Worm (Caenorhabditis elegans) whole organism, late embryonic: ENCODE data around the gene mev-1.
A peak's percentile ranks its signal among the peaks of the same experiment; 100 is the strongest.

ENCODE experiments used
- C08G9.2 ChIP-seq: sonication (generic microtip); optimal IDR thresholded peaks from 2 replicates; lab custom pipeline; 2016; ENCODE audit warnings: mild to moderate bottlenecking, missing genetic modification characterization, moderate library complexity, missing compliant biosample characterization
- C38D4.7 ChIP-seq: fragments of 200-800 bp; sonication (Bioruptor generic); optimal IDR thresholded peaks from 2 replicates; lab custom pipeline; 2018; ENCODE audit warnings: mild to moderate bottlenecking, missing genetic modification characterization, moderate library complexity, missing compliant biosample characterization
- F13H6.1 ChIP-seq: sonication (generic microtip); optimal IDR thresholded peaks from 2 replicates; lab custom pipeline; 2016; ENCODE audit warnings: missing genetic modification characterization, missing compliant biosample characterization
- K09A11.1 ChIP-seq: sonication (generic microtip); optimal IDR thresholded peaks from 2 replicates; lab custom pipeline; 2017; ENCODE audit warnings: antibody characterized with exemption, mild to moderate bottlenecking, missing genetic modification characterization, missing compliant biosample characterization; ENCODE audit not compliant: insufficient read depth
- Y22D7AL.16 ChIP-seq: sonication (generic microtip); optimal IDR thresholded peaks from 2 replicates; lab custom pipeline; 2016; ENCODE audit warnings: missing genetic modification characterization, missing compliant biosample characterization
- ahr-1 ChIP-seq: sonication (generic microtip); optimal IDR thresholded peaks from 2 replicates; lab custom pipeline; 2016; ENCODE audit warnings: missing genetic modification characterization, missing compliant biosample characterization
- ama-1 ChIP-seq: fragments of 150-350 bp; optimal IDR thresholded peaks from 2 replicates; lab custom pipeline; 2014
- ceh-14 ChIP-seq: sonication (generic microtip); optimal IDR thresholded peaks from 2 replicates; lab custom pipeline; 2016; ENCODE audit warnings: missing genotype, missing genetic modification characterization, missing compliant biosample characterization
- ceh-18 ChIP-seq: sonication (generic microtip); optimal IDR thresholded peaks from 2 replicates; lab custom pipeline; 2016; ENCODE audit warnings: missing genetic modification characterization, missing compliant biosample characterization
- ceh-19 ChIP-seq: fragments of 200-800 bp; sonication (Bioruptor generic); optimal IDR thresholded peaks from 2 replicates; lab custom pipeline; 2018; ENCODE audit warnings: mild to moderate bottlenecking, missing genetic modification characterization, missing compliant biosample characterization
- ceh-2 ChIP-seq: sonication (generic microtip); optimal IDR thresholded peaks from 2 replicates; lab custom pipeline; 2016; ENCODE audit warnings: missing genotype, missing genetic modification characterization, missing compliant biosample characterization
- ceh-22 ChIP-seq: sonication (generic microtip); optimal IDR thresholded peaks from 2 replicates; lab custom pipeline; 2017; ENCODE audit warnings: missing biosample characterization, missing genetic modification characterization
- ceh-30 ChIP-seq: fragments of 150-350 bp; optimal IDR thresholded peaks from 2 replicates; lab custom pipeline; 2014; ENCODE audit warnings: missing biosample characterization, missing genetic modification characterization
- ceh-31 ChIP-seq: sonication (generic microtip); optimal IDR thresholded peaks from 2 replicates; lab custom pipeline; 2016; ENCODE audit warnings: missing genetic modification characterization, missing compliant biosample characterization
- ceh-34 ChIP-seq: sonication (generic microtip); optimal IDR thresholded peaks from 2 replicates; lab custom pipeline; 2016; ENCODE audit warnings: mild to moderate bottlenecking, missing genetic modification characterization, missing compliant biosample characterization
- ceh-45 ChIP-seq: fragments of 200-800 bp; sonication (Bioruptor generic); IDR thresholded peaks from 2 replicates; pipeline ENCODE4 v1.3.6; 2022; ENCODE audit warnings: missing genetic modification reagents, missing genetic modification characterization, missing compliant biosample characterization
- ceh-48 ChIP-seq: sonication (generic microtip); optimal IDR thresholded peaks from 2 replicates; lab custom pipeline; 2016; ENCODE audit warnings: missing genetic modification characterization, inconsistent platforms, missing compliant biosample characterization
- che-1 ChIP-seq: sonication (generic microtip); optimal IDR thresholded peaks from 2 replicates; lab custom pipeline; 2016; ENCODE audit warnings: mild to moderate bottlenecking, missing genetic modification characterization, missing compliant biosample characterization
- dve-1 ChIP-seq: sonication (generic microtip); optimal IDR thresholded peaks from 2 replicates; lab custom pipeline; 2017; ENCODE audit warnings: antibody characterized with exemption, mild to moderate bottlenecking, missing genetic modification characterization, missing compliant biosample characterization
- elt-2 ChIP-seq: sonication (generic microtip); optimal IDR thresholded peaks from 2 replicates; lab custom pipeline; 2016; ENCODE audit warnings: missing genetic modification reagents, missing genetic modification characterization, missing compliant biosample characterization
- ets-4 ChIP-seq: sonication (generic microtip); optimal IDR thresholded peaks from 2 replicates; lab custom pipeline; 2016; ENCODE audit warnings: missing genetic modification characterization, missing compliant biosample characterization
- fkh-10 ChIP-seq: fragments of 150-350 bp; optimal IDR thresholded peaks from 2 replicates; lab custom pipeline; 2014; ENCODE audit warnings: missing biosample characterization, missing genetic modification reagents, missing genetic modification characterization
- gmeb-2 ChIP-seq: sonication (generic microtip); optimal IDR thresholded peaks from 2 replicates; lab custom pipeline; 2016; ENCODE audit warnings: missing genetic modification characterization, inconsistent platforms, missing compliant biosample characterization
- hlh-15 ChIP-seq: sonication (generic microtip); optimal IDR thresholded peaks from 2 replicates; lab custom pipeline; 2016; ENCODE audit warnings: missing genetic modification characterization, missing compliant biosample characterization
- hlh-30 ChIP-seq: sonication (generic microtip); optimal IDR thresholded peaks from 2 replicates; lab custom pipeline; 2017; ENCODE audit warnings: antibody characterized with exemption, missing genetic modification characterization, missing compliant biosample characterization; ENCODE audit not compliant: insufficient read depth
- nfya-1 ChIP-seq: sonication (generic microtip); optimal IDR thresholded peaks from 2 replicates; lab custom pipeline; 2017; ENCODE audit warnings: missing genetic modification characterization, mild to moderate bottlenecking, missing compliant biosample characterization, antibody characterized with exemption, moderate library complexity
- nhr-11 ChIP-seq: fragments of 150-350 bp; optimal IDR thresholded peaks from 2 replicates; lab custom pipeline; 2014; ENCODE audit warnings: missing biosample characterization, missing genetic modification characterization
- nhr-232 ChIP-seq: sonication (generic microtip); optimal IDR thresholded peaks from 2 replicates; lab custom pipeline; 2016; ENCODE audit warnings: missing genetic modification characterization, missing compliant biosample characterization
- npax-4 ChIP-seq: sonication (generic microtip); optimal IDR thresholded peaks from 2 replicates; lab custom pipeline; 2016; ENCODE audit warnings: missing genetic modification characterization, missing compliant biosample characterization
- odd-2 ChIP-seq: sonication (generic microtip); optimal IDR thresholded peaks from 2 replicates; lab custom pipeline; 2017; ENCODE audit warnings: antibody characterized with exemption, mild to moderate bottlenecking, missing genetic modification characterization, missing compliant biosample characterization
- pha-4 ChIP-seq: fragments of 150-350 bp; optimal IDR thresholded peaks from 2 replicates; lab custom pipeline; 2018; ENCODE audit warnings: missing biosample characterization, missing genetic modification reagents, missing genetic modification characterization
- pqm-1 ChIP-seq: sonication (generic microtip); optimal IDR thresholded peaks from 2 replicates; lab custom pipeline; 2016; ENCODE audit warnings: missing genetic modification characterization, missing compliant biosample characterization
- ref-2 ChIP-seq: sonication (generic microtip); optimal IDR thresholded peaks from 2 replicates; lab custom pipeline; 2016; ENCODE audit warnings: missing genetic modification characterization, missing compliant biosample characterization
- rnt-1 ChIP-seq: sonication (generic microtip); optimal IDR thresholded peaks from 2 replicates; lab custom pipeline; 2016; ENCODE audit warnings: missing genetic modification characterization, missing compliant biosample characterization
- sox-2 ChIP-seq: fragments of 200-800 bp; sonication (Bioruptor generic); IDR thresholded peaks from 2 replicates; pipeline ENCODE4 v1.3.6; 2022; ENCODE audit warnings: missing genetic modification reagents, missing genetic modification characterization, missing compliant biosample characterization
- tbx-2 ChIP-seq: sonication (generic microtip); optimal IDR thresholded peaks from 2 replicates; lab custom pipeline; 2016; ENCODE audit warnings: missing genetic modification characterization, missing compliant biosample characterization
- ttx-3 ChIP-seq: sonication (generic microtip); optimal IDR thresholded peaks from 2 replicates; lab custom pipeline; 2016; ENCODE audit warnings: missing genetic modification reagents, missing genetic modification characterization, missing compliant biosample characterization
- unc-3 ChIP-seq, 2 experiments: fragments of 200-800 bp in 1 of 2; sonication (Bioruptor generic) in 1 of 2; sonication (generic microtip) in 1 of 2; conservative IDR thresholded peaks in 1 of 2; optimal IDR thresholded peaks in 1 of 2; 2 replicates each; pipeline versions ENCODE4 v1.3.6 to Lab custom; 2016 to 2022; ENCODE audit warnings: missing compliant biosample characterization in 2 of 2, missing genetic modification characterization in 2 of 2, missing genetic modification reagents in 1 of 2
- unc-42 ChIP-seq: sonication (generic microtip); optimal IDR thresholded peaks from 2 replicates; lab custom pipeline; 2016; ENCODE audit warnings: missing genotype, missing genetic modification characterization, missing compliant biosample characterization
- unc-86 ChIP-seq: sonication (generic microtip); optimal IDR thresholded peaks from 2 replicates; lab custom pipeline; 2016; ENCODE audit warnings: missing genetic modification characterization, missing compliant biosample characterization
- ztf-16 ChIP-seq: sonication (generic microtip); optimal IDR thresholded peaks from 2 replicates; lab custom pipeline; 2017; ENCODE audit warnings: missing genetic modification characterization, missing compliant biosample characterization

mev-1 gene

DNA sequence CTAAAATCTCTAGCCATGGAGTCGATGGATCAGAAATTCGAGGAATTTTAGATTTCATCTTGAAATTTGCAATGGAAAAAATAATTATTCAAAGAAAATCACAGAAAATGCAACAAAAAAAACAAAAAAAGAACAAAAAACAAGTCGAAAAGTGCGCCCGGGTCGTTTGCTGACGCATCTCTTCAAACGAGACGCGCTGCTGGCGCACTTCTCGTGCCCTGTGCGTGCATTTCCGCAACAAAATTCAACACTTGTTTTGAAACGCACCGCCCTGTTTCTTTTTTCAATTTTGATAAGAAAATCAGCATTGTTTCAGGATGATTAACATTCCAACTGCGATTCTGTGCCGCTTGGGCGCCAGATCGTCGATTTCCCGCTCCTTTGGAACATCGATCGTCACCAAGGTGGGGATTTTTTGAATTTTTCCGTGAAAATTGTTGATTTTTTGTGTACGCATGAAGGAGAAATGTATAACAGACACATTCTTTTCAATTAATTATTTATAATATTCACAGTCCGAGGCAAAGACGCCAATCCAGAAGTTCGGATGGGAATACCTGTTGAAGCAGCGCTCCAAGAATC lies at the start of gene mev-1, which contains the start of gene jmjd-4:
Gene mev-1 (plus strand): TSS at position 317 of the 582 bp plus-strand sequence.
Gene jmjd-4 (minus strand): TSS at position 58 of the 582 bp plus-strand sequence.
- peak; percentile 41; the same call in 1 of the 2 replicates for TF ChIP-seq unc-3 (GFP tag; conservative IDR thresholded peaks at IDR 0.05; lab: Robert Waterston, UW)
- TF ChIP-seq unc-3 (tag; optimal IDR thresholded peaks at IDR 0.05; lab: Kevin White, UChicago): no peak
- peak; percentile 68 for TF ChIP-seq nfya-1 (tag; lab: Kevin White, UChicago)
- TF ChIP-seq ceh-22 (tag; lab: Kevin White, UChicago): no peak
- TF ChIP-seq F13H6.1 (tag; lab: Kevin White, UChicago): no peak
- TF ChIP-seq npax-4 (tag; lab: Kevin White, UChicago): no peak
- peak; percentile 50 for TF ChIP-seq tbx-2 (tag; lab: Kevin White, UChicago)
- TF ChIP-seq hlh-30 (tag; lab: Kevin White, UChicago): no peak
- peak; percentile 33 for TF ChIP-seq che-1 (tag; lab: Kevin White, UChicago)
- peak; percentile 43 for TF ChIP-seq ceh-14
- TF ChIP-seq C38D4.7 (GFP tag; lab: Kevin White, UChicago): peak; percentile 13
- TF ChIP-seq ahr-1 (tag; lab: Kevin White, UChicago): peak; percentile 24
- TF ChIP-seq C08G9.2 (tag; lab: Kevin White, UChicago): peak; percentile 9
- peak; percentile 58 for TF ChIP-seq rnt-1 (tag; lab: Kevin White, UChicago)
- no peak for TF ChIP-seq nhr-11 (tag; lab: Kevin White, UChicago)
- peak; percentile 56 for TF ChIP-seq ceh-31 (tag; lab: Kevin White, UChicago)
- no peak for TF ChIP-seq gmeb-2 (tag; lab: Kevin White, UChicago)
- peak; percentile 31 for TF ChIP-seq unc-42
- TF ChIP-seq odd-2 (tag; lab: Kevin White, UChicago): no peak
- TF ChIP-seq elt-2 (tag; lab: Kevin White, UChicago): peak; percentile 60
- peak; percentile 36 for TF ChIP-seq dve-1
- TF ChIP-seq ttx-3 (tag; lab: Kevin White, UChicago): no peak
- no peak for TF ChIP-seq pqm-1 (tag; lab: Kevin White, UChicago)
- peak; percentile 70 for TF ChIP-seq ceh-18 (tag; lab: Kevin White, UChicago)
- TF ChIP-seq ceh-19: no peak
- peak; percentile 45 for TF ChIP-seq ref-2 (tag; lab: Kevin White, UChicago)
- peak; percentile 57 for TF ChIP-seq unc-86 (tag; lab: Kevin White, UChicago)
- no peak for TF ChIP-seq nhr-232 (tag; lab: Kevin White, UChicago)
- no peak for TF ChIP-seq K09A11.1 (tag; lab: Kevin White, UChicago)
- no peak for TF ChIP-seq fkh-10 (GFP tag; lab: Kevin White, UChicago)
- TF ChIP-seq ceh-30 (tag; lab: Kevin White, UChicago): peak; percentile 36
- no peak for TF ChIP-seq ceh-2 (tag; lab: Kevin White, UChicago)
- TF ChIP-seq ceh-34 (tag; lab: Kevin White, UChicago): peak; percentile 18

ce11 chrIII:10285623-10286022 lies 48.5 kb upstream of the mev-1 start, which contains the start of gene K10G9.2:
K10G9.2 (plus strand) TSS chrIII:10285923.
- TF ChIP-seq unc-86 (tag; lab: Kevin White, UChicago): no peak
- no peak for TF ChIP-seq ets-4 (tag; lab: Kevin White, UChicago)
- TF ChIP-seq pha-4 (tag; lab: Kevin White, UChicago): no peak
- TF ChIP-seq hlh-15 (tag; lab: Kevin White, UChicago): no peak
- TF ChIP-seq nhr-232 (tag; lab: Kevin White, UChicago): no peak
- TF ChIP-seq dve-1: no peak
- no peak for TF ChIP-seq ceh-2 (tag; lab: Kevin White, UChicago)
- TF ChIP-seq odd-2 (tag; lab: Kevin White, UChicago): no peak
- no peak for TF ChIP-seq ztf-16 (tag; lab: Kevin White, UChicago)
- TF ChIP-seq ama-1 (lab: Kevin White, UChicago): no peak
- no peak for TF ChIP-seq ceh-45 (GFP tag; lab: Robert Waterston, UW)
- no peak for TF ChIP-seq Y22D7AL.16
- TF ChIP-seq ceh-48 (tag; lab: Kevin White, UChicago): no peak
- TF ChIP-seq pqm-1 (tag; lab: Kevin White, UChicago): no peak
- TF ChIP-seq sox-2 (GFP tag; lab: Robert Waterston, UW): no peak
- TF ChIP-seq che-1 (tag; lab: Kevin White, UChicago): no peak
